Fruit fly (Drosophila melanogaster): ENCODE results near the gene CG14659.

CG14659 gene

DNA sequence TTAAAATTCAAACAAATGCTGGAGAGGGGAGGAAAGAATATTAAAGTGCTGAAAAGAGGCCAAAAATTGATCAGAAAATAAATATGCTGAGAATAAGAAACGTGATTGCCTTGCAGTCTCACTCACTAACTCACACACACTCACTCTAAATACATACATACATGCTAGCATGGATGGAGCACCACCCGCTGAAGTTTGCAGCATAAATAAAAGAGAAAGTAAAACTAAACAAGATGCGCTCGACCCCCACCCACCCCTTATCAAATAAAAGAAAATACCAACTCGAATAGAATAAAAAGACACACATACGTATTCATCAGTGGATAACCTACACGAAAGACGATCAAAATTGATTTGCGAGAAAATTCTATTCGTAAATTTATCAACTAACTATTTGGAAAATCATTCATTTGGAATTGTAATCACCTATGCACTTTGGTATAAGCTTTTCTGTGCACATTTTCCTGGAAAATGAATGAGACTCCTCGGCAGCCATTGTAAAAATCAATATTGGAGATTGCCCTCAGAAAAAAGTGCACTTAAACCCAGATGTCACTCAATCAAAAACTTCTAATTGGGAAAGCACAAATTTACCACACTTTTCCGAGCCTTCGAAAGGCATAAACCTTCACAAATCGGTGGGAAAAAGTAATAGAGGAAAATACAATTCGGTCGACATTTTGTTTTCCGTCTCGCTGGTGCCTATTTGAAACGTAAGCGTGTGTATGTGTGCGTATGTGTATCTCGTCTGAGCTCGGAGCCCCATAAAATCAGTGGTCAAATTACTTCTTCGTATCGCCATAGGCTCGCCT lies 19.8 kb downstream of the CG14659 start, which contains the start of gene Gmppb:
Gene Gmppb (plus strand): TSS at position 321 of the 812 bp plus-strand sequence.
- no peak for TF ChIP-seq CG17801 (GFP tag; optimal IDR thresholded peaks at IDR 0.05; ENCODE audit: partially characterized antibody)

DNA sequence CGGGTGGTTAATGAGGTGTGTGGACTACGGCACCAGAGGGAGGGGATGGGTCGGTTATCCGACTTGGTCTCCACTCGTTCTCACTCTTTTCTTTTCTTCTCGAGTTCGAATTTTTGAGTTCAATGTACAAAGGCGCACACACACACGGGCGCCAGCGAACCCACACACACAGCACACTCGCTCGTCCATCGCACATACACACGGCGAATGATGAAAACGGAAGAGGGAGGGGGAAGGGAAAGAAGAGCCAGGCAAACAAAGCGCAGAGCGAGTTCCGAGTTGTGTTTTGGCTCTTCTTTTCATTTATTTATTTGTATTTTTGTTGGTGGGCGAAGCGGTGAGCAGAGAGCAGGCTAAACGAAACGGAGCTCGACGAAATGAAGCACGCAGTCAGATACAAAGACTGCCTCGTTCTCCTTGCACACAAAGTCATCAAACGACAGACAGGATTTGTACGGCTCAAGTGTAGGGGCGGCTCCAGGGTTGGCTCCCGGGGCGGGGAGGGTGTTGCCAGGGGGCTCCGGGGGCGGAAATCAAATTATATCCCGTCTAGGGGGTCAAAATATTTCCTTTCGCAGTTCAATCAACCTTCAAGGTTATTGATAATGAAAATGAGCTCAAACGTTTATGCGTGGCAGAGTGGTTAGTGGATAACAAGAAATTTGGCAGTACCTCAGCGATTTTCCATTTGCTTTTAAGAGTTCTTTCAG lies 21.0 kb downstream of the CG14659 start:
- TF ChIP-seq CG17801 (GFP tag; optimal IDR thresholded peaks at IDR 0.05; ENCODE audit: partially characterized antibody): peak; percentile 20

DNA sequence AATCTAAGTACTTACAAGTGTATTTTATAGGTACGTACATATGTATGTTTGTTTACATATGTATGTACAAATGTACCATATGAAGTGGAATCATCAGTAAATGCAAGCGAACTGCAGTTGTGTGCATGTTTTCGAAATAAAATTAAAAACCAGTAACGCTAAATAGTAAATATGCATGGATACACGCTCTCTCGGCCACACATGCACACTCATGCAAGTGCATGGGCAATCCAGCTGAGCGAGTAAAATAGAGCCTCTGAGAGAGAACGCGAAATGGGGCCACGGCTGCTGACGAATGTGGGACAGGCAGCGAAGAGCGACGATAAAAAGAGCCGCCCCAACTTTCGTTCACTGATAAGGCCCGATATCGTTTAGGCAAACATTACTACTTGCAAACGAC lies 23.5 kb downstream of the CG14659 start:
- no peak for TF ChIP-seq CG17801 (GFP tag; optimal IDR thresholded peaks at IDR 0.05; ENCODE audit: partially characterized antibody)

DNA sequence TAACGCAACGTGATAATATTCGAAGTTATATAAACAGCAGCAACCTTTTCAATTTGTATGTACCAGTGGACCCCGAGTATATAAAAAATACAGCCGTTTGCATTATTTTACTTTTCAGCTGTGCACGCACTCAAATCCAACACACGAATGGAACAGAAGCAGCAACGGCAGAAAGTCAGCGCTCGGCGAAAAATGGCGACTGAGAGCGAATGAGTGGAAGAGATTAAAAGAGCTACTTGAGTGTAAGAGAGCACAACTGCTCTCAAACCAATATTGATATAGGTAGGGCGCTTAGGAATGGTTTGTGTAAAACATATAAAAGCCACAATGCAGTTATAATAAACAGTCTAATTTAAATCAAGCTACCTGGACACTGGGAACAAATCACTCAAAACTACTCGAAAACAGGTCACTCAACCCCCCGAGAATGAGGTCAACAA lies 24.8 kb downstream of the CG14659 start:
- TF ChIP-seq CG17801 (GFP tag; optimal IDR thresholded peaks at IDR 0.05; ENCODE audit: partially characterized antibody): peak; percentile 74

DNA sequence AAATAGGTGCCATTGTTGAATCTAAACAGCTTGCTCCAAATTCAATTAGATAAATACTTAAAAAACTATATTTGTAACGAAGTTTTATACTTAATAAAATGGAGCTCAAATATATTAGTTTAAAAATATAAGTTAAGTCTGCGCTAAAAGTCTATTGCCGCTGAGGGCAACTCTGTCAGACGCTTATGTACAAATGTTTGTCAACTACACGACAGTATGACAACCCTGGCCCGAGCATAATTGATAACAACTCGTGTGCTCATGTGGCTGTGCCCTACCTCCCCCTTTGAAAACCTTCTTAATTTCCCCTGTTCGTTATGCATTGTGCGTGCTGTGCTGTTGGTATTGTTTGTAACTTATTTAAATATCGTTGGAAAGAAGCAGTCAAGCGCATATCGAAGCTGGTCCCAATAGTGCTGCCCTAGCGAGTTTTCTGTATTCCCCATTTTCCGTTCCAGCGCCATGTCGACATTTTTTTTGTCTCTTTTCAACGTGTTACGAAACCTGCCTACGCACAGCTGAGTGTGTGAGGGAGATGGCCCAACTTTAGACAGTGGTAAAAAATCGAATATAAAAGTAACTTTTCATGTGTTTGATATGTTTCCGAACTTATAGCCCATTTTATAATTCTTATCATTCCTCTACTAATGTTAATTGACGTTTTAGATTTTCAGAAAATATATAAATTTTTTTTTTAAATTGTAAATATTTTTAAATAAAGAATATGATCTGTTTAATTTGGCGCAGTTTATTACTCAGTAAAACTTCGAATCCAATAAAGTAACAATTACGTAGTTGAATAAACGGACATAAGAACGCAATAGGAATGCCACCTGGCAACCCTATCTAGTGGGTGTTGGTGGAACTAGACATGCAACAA lies 26.0 kb downstream of the CG14659 start:
- TF ChIP-seq CG17801 (GFP tag; optimal IDR thresholded peaks at IDR 0.05; ENCODE audit: partially characterized antibody): peak; percentile 75

DNA sequence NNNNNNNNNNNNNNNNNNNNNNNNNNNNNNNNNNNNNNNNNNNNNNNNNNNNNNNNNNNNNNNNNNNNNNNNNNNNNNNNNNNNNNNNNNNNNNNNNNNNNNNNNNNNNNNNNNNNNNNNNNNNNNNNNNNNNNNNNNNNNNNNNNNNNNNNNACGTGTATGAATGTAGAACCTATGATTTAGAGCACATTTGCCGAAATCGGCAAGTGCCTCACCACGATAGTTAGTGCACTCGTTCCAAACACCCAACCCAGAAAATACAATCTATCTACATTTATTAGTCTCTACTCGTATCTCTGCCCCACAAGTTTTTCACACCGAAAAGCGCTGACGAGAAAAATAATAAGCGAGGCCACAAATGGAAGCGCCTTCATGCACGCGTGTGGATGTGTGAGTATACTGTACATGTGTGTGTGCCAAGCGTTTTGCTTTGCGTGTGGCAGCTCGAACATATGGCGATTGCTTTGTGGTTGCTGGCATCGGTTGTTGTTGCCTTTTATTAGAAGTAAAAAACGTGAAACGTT lies 26.9 kb downstream of the CG14659 start:
- TF ChIP-seq CG17801 (GFP tag; optimal IDR thresholded peaks at IDR 0.05; ENCODE audit: partially characterized antibody): no peak

DNA sequence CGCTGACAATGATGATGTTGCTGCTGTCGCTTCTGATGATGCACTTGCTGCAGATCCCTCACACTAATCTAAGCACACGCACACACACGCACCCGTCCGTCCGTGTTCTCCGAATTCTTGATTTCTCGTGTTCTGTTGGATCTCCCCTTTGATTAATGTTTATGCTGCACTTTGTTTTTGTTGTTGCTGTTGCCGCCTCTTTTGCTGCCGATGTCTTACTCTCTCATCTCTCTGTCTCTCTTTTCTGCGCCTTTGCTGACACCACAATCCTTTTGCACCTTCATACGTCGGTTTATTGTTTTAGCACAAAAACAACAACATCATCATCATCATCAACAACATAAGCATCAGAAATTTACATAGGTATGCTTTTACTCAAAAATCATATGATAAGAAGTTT lies 33.1 kb downstream of the CG14659 start:
- TF ChIP-seq CG17801 (GFP tag; optimal IDR thresholded peaks at IDR 0.05; ENCODE audit: partially characterized antibody): no peak

DNA sequence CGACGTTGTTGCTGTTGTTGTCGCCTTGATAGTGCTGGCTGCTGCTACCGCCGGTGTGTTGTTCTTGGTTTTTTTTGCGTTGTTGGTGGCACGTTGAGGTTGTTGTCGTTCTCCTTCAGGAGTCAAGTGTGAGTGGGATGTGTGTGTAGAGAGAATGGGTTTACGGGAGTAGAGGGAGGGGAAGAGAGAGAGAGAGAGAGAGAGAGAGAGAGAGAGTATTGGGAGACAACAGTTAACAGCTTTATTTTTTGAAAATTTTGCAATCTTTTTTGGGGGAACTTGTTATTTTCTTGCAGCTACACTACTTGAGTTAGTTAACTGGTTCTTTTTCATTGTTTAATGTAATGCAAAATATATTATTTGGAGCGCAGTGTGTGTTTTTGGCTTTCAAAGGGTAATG lies 33.5 kb downstream of the CG14659 start:
- no peak for TF ChIP-seq CG17801 (GFP tag; optimal IDR thresholded peaks at IDR 0.05; ENCODE audit: partially characterized antibody)

DNA sequence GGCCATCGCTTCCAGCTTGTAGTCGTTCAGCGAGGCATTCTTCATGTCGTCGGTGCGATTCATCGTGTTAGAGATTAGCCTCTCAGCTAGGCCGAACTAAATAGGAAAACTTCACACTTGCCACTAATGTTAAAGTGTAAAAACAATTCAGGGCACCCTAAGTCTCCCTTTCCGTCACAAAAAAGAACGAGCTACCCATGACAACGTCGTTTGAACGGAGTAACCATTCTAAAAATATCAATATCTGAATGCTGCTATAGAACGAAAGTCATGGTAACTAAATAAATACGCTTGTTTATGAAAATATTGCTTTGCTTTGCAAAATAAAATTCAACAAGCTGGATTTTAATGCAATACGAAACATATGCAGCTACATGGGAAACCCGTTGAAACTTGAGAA lies 46.5 kb downstream of the CG14659 start, which contains the start of gene Ccdc39:
Gene Ccdc39 (minus strand): TSS at position 101 of the 400 bp plus-strand sequence.
- TF ChIP-seq CG17801 (GFP tag; optimal IDR thresholded peaks at IDR 0.05; ENCODE audit: partially characterized antibody): no peak
